Fruit fly (Drosophila melanogaster) whole organism, embryonic: Measurements from ENCODE around the gene Csk.

Source experiments
- CG11560 ChIP-seq: fragments of 200-800 bp; sonication (Bioruptor generic); IDR thresholded peaks from 3 replicates; pipeline ENCODE4 v1.3.6; 2022; ENCODE audit warnings: missing biosample characterization, missing genetic modification characterization
- CG11723 ChIP-seq: fragments of 200-800 bp; sonication (Bioruptor generic); optimal IDR thresholded peaks from 2 replicates; lab custom pipeline; 2017; ENCODE audit warnings: missing biosample characterization, mild to moderate bottlenecking, missing genetic modification characterization
- CG12071 ChIP-seq: fragments of 200-800 bp; sonication (Bioruptor generic); optimal IDR thresholded peaks from 3 replicates; lab custom pipeline; 2018; ENCODE audit warnings: missing biosample characterization, mild to moderate bottlenecking, missing genetic modification characterization
- CG12155 ChIP-seq: fragments of 200-800 bp; sonication (Bioruptor generic); optimal IDR thresholded peaks from 3 replicates; lab custom pipeline; 2016; ENCODE audit warnings: missing biosample characterization, missing genetic modification characterization
- CG12744 ChIP-seq: fragments of 200-800 bp; sonication (Bioruptor generic); optimal IDR thresholded peaks from 2 replicates; lab custom pipeline; 2016; ENCODE audit warnings: missing biosample characterization, missing genetic modification characterization
- CG14710 ChIP-seq: fragments of 200-800 bp; sonication (Bioruptor generic); optimal IDR thresholded peaks from 3 replicates; lab custom pipeline; 2019; ENCODE audit warnings: missing biosample characterization, mild to moderate bottlenecking, missing genetic modification characterization, moderate library complexity
- CG15073 ChIP-seq: fragments of 200-800 bp; sonication (Bioruptor generic); optimal IDR thresholded peaks from 2 replicates; lab custom pipeline; 2016; ENCODE audit warnings: missing biosample characterization, missing genetic modification characterization
- CG15514 ChIP-seq: fragments of 200-800 bp; sonication (Bioruptor generic); optimal IDR thresholded peaks from 3 replicates; lab custom pipeline; 2017; ENCODE audit warnings: missing biosample characterization, missing genetic modification characterization, mild to moderate bottlenecking, moderate library complexity, missing genetic modification reagents
- CG17829 ChIP-seq: fragments of 200-800 bp; optimal IDR thresholded peaks from 2 replicates; lab custom pipeline; 2019; ENCODE audit warnings: missing biosample characterization, mild to moderate bottlenecking, missing genetic modification characterization, moderate library complexity
- CG2712 ChIP-seq: fragments of 200-800 bp; optimal IDR thresholded peaks from 3 replicates; lab custom pipeline; 2019; ENCODE audit warnings: missing biosample characterization, mild to moderate bottlenecking, missing genetic modification characterization, moderate library complexity
- CG2875 ChIP-seq: fragments of 200-800 bp; sonication (Bioruptor generic); optimal IDR thresholded peaks from 2 replicates; lab custom pipeline; 2017; ENCODE audit warnings: missing biosample characterization, mild to moderate bottlenecking, missing genetic modification characterization, missing genetic modification reagents
- CG4282 ChIP-seq: fragments of 200-800 bp; sonication (Bioruptor generic); optimal IDR thresholded peaks from 2 replicates; lab custom pipeline; 2016; ENCODE audit warnings: missing biosample characterization, missing genetic modification characterization
- CG43689 ChIP-seq: fragments of 200-800 bp; sonication (Bioruptor generic); IDR thresholded peaks from 2 replicates; pipeline ENCODE4 v1.3.6; 2022; ENCODE audit warnings: missing biosample characterization, missing genetic modification characterization
- CG4730 ChIP-seq: fragments of 200-800 bp; sonication (Bioruptor generic); IDR thresholded peaks from 2 replicates; pipeline ENCODE4 v1.3.6; 2022; ENCODE audit warnings: missing biosample characterization, missing genetic modification characterization
- CG8765 ChIP-seq: fragments of 200-800 bp; sonication (Bioruptor generic); IDR thresholded peaks from 2 replicates; pipeline ENCODE4 v1.3.6; 2022; ENCODE audit warnings: missing biosample characterization, missing genetic modification characterization
- CG9797 ChIP-seq: fragments of 200-800 bp; sonication (Bioruptor generic); optimal IDR thresholded peaks from 3 replicates; lab custom pipeline; 2018; ENCODE audit warnings: missing biosample characterization, mild to moderate bottlenecking, missing genetic modification characterization
- CG9932 ChIP-seq: fragments of 200-800 bp; sonication (Bioruptor generic); IDR thresholded peaks from 2 replicates; pipeline ENCODE4 v1.3.6; 2022; ENCODE audit warnings: missing biosample characterization, missing genetic modification characterization
- D19A ChIP-seq: fragments of 200-800 bp; optimal IDR thresholded peaks from 3 replicates; lab custom pipeline; 2019; ENCODE audit warnings: missing biosample characterization, mild to moderate bottlenecking, missing genetic modification characterization, moderate library complexity
- Doc3 ChIP-seq: fragments of 200-800 bp; sonication (Bioruptor generic); IDR thresholded peaks from 3 replicates; pipeline ENCODE4 v1.3.6; 2022; ENCODE audit warnings: missing biosample characterization, missing genetic modification characterization; ENCODE audit not compliant: partially characterized antibody
- Ets97D ChIP-seq: fragments of 200-800 bp; sonication (Bioruptor generic); optimal IDR thresholded peaks from 3 replicates; lab custom pipeline; 2016; ENCODE audit warnings: missing biosample characterization, missing genetic modification characterization
- Fer2 ChIP-seq: fragments of 200-800 bp; sonication (Bioruptor generic); optimal IDR thresholded peaks from 2 replicates; lab custom pipeline; 2018; ENCODE audit warnings: missing biosample characterization, mild to moderate bottlenecking, missing genetic modification characterization, moderate library complexity
- HmgD ChIP-seq: fragments of 200-800 bp; sonication (Bioruptor generic); optimal IDR thresholded peaks from 3 replicates; lab custom pipeline; 2016; ENCODE audit warnings: missing biosample characterization, missing genetic modification characterization
- Jarid2 ChIP-seq: fragments of 200-800 bp; sonication (Bioruptor generic); optimal IDR thresholded peaks from 3 replicates; lab custom pipeline; 2017; ENCODE audit warnings: mild to moderate bottlenecking, missing biosample characterization, missing genetic modification reagents, missing genetic modification characterization
- Med ChIP-seq: fragments of 200-800 bp; sonication (Bioruptor generic); peaks from one replicate; lab custom pipeline; 2016; ENCODE audit warnings: missing biosample characterization, missing genetic modification characterization, mild to moderate bottlenecking, inconsistent platforms, moderate library complexity
- Nf-YB ChIP-seq: fragments of 200-800 bp; sonication (Bioruptor generic); optimal IDR thresholded peaks from 3 replicates; lab custom pipeline; 2019; ENCODE audit warnings: missing biosample characterization, mild to moderate bottlenecking, missing genetic modification characterization, moderate library complexity
- Stat92E ChIP-seq, 3 experiments: fragments of >200 bp in 2 of 3; fragments of 200-800 bp in 1 of 3; sonication (Bioruptor generic) in 1 of 3; optimal IDR thresholded peaks; 2 replicates each; lab custom pipeline; 2017 to 2019; ENCODE audit warnings: missing biosample characterization in 3 of 3, missing genetic modification characterization in 3 of 3, mild to moderate bottlenecking in 1 of 3, moderate library complexity in 1 of 3
- bowl ChIP-seq: fragments of 200-800 bp; sonication (Bioruptor generic); IDR thresholded peaks from 2 replicates; pipeline ENCODE4 v1.3.6; 2022; ENCODE audit warnings: missing biosample characterization, missing genetic modification characterization
- cad ChIP-seq: fragments of >200 bp; optimal IDR thresholded peaks from 2 replicates; lab custom pipeline; 2017; ENCODE audit warnings: missing biosample characterization, missing genetic modification characterization
- danr ChIP-seq: fragments of 200-800 bp; sonication (Bioruptor generic); IDR thresholded peaks from 2 replicates; pipeline ENCODE4 v1.3.6; 2022; ENCODE audit warnings: missing biosample characterization, missing genetic modification characterization
- esg ChIP-seq: fragments of 200-800 bp; sonication (Bioruptor generic); conservative IDR thresholded peaks from 2 replicates; pipeline ENCODE4 v1.3.6; 2022; ENCODE audit warnings: missing biosample characterization, missing genetic modification characterization
- eve ChIP-seq, 2 experiments: fragments of >200 bp; optimal IDR thresholded peaks; 2 replicates each; lab custom pipeline; 2017; ENCODE audit warnings: missing biosample characterization in 2 of 2, missing genetic modification characterization in 2 of 2
- eyg ChIP-seq: fragments of 200-800 bp; sonication (Bioruptor generic); optimal IDR thresholded peaks from 3 replicates; lab custom pipeline; 2016; ENCODE audit warnings: missing biosample characterization, missing genetic modification characterization
- gem ChIP-seq: fragments of 200-800 bp; sonication (Bioruptor generic); optimal IDR thresholded peaks from 2 replicates; lab custom pipeline; 2019; ENCODE audit warnings: missing biosample characterization, mild to moderate bottlenecking, missing genetic modification characterization, moderate library complexity
- ham ChIP-seq: fragments of 200-800 bp; sonication (Bioruptor generic); IDR thresholded peaks from 2 replicates; pipeline ENCODE4 v1.3.6; 2022; ENCODE audit warnings: missing biosample characterization, missing genetic modification characterization
- insv ChIP-seq, 2 experiments: fragments of 200-800 bp; sonication (Bioruptor generic); optimal IDR thresholded peaks; 3 replicates each; lab custom pipeline; 2016 to 2018; ENCODE audit warnings: missing biosample characterization in 2 of 2, missing genetic modification characterization in 2 of 2
- kni ChIP-seq: fragments of 200-800 bp; sonication (Bioruptor generic); optimal IDR thresholded peaks from 3 replicates; lab custom pipeline; 2017; ENCODE audit warnings: mild to moderate bottlenecking, missing biosample characterization, missing genetic modification reagents, missing genetic modification characterization
- maf-S ChIP-seq: fragments of 200-800 bp; sonication (Bioruptor generic); optimal IDR thresholded peaks from 2 replicates; lab custom pipeline; 2016; ENCODE audit warnings: missing biosample characterization, missing genetic modification characterization
- odd ChIP-seq: fragments of 200-800 bp; sonication (Bioruptor generic); optimal IDR thresholded peaks from 2 replicates; lab custom pipeline; 2017; ENCODE audit warnings: missing biosample characterization, mild to moderate bottlenecking, missing genetic modification characterization
- org-1 ChIP-seq: fragments of 200-800 bp; sonication (Bioruptor generic); optimal IDR thresholded peaks from 2 replicates; lab custom pipeline; 2017; ENCODE audit warnings: missing biosample characterization, missing genetic modification characterization
- pan ChIP-seq, 4 experiments: fragments of >200 bp in 3 of 4; fragments of 200-800 bp in 1 of 4; sonication (Bioruptor generic) in 1 of 4; optimal IDR thresholded peaks in 3 of 4; IDR thresholded peaks in 1 of 4; 2 replicates each; pipeline versions ENCODE4 v1.3.6 to Lab custom; 2017 to 2022; ENCODE audit warnings: missing biosample characterization in 2 of 4, missing genetic modification characterization in 2 of 4, mixed read lengths in 1 of 4
- pho ChIP-seq: fragments of 200-800 bp; sonication (Bioruptor generic); optimal IDR thresholded peaks from 2 replicates; lab custom pipeline; 2016; ENCODE audit warnings: missing biosample characterization, missing genetic modification characterization
- pita ChIP-seq: fragments of 200-800 bp; sonication (Bioruptor generic); optimal IDR thresholded peaks from 2 replicates; lab custom pipeline; 2017; ENCODE audit warnings: missing biosample characterization, mild to moderate bottlenecking, missing genetic modification characterization
- sna ChIP-seq: fragments of 200-800 bp; sonication (Bioruptor generic); IDR thresholded peaks from 2 replicates; pipeline ENCODE4 v1.3.6; 2022; ENCODE audit warnings: missing biosample characterization, missing genetic modification characterization; ENCODE audit not compliant: partially characterized antibody
- sob ChIP-seq: fragments of 200-800 bp; sonication (Bioruptor generic); IDR thresholded peaks from 2 replicates; pipeline ENCODE4 v1.3.6; 2022; ENCODE audit warnings: missing biosample characterization, missing genetic modification characterization
- stc ChIP-seq: fragments of 200-800 bp; sonication (Bioruptor generic); IDR thresholded peaks from 2 replicates; pipeline ENCODE4 v1.3.6; 2022; ENCODE audit warnings: missing biosample characterization, missing genetic modification characterization
- twi ChIP-seq: fragments of 200-800 bp; optimal IDR thresholded peaks from 2 replicates; lab custom pipeline; 2019; ENCODE audit warnings: missing biosample characterization, mild to moderate bottlenecking, missing genetic modification characterization, moderate library complexity
- usp ChIP-seq: fragments of >200 bp; optimal IDR thresholded peaks from 2 replicates; lab custom pipeline; 2017; ENCODE audit warnings: missing biosample characterization, missing genetic modification characterization
- wek ChIP-seq: fragments of 200-800 bp; sonication (Bioruptor generic); optimal IDR thresholded peaks from 3 replicates; lab custom pipeline; 2018; ENCODE audit warnings: missing biosample characterization, mild to moderate bottlenecking, missing genetic modification characterization, moderate library complexity
- zf30C ChIP-seq: fragments of 200-800 bp; sonication (Bioruptor generic); optimal IDR thresholded peaks from 3 replicates; lab custom pipeline; 2018; ENCODE audit warnings: missing biosample characterization, mild to moderate bottlenecking, missing genetic modification characterization
- zfh2 ChIP-seq: fragments of 200-800 bp; sonication (Bioruptor generic); optimal IDR thresholded peaks from 2 replicates; lab custom pipeline; 2016; ENCODE audit warnings: missing biosample characterization, missing genetic modification characterization

The Csk gene

dm6 chr3R:11649449-11649848, 1.1 kb downstream of the Csk start (continued):
- TF ChIP-seq Nf-YB (GFP tag; lab: Kevin White, UChicago) (peak; percentile 71), pita (GFP tag; lab: Kevin White, UChicago) (no peak), CG2712 (peak; percentile 89), Fer2 (tag; lab: Kevin White, UChicago) (peak; percentile 96), CG9932 (GFP tag; lab: Robert Waterston, UW) (peak; percentile 99), cad (GFP tag; lab: Kevin White, UChicago) (no peak), CG12744 (GFP tag; lab: Kevin White, UChicago) (peak; percentile 96), CG17829 (tag; lab: Kevin White, UChicago) (peak; percentile 88), danr (peak; percentile 95), bowl (peak; percentile 92), Doc3 (GFP tag; lab: Robert Waterston, UW) (no peak), usp (GFP tag; lab: Kevin White, UChicago) (no peak), wek (GFP tag; lab: Kevin White, UChicago) (peak; percentile 84), odd (GFP tag; lab: Kevin White, UChicago) (peak; percentile 92), pho (GFP tag; lab: Kevin White, UChicago) (peak; percentile 97), CG11723 (GFP tag; lab: Kevin White, UChicago) (peak; percentile 87), twi (tag; lab: Kevin White, UChicago) (peak; percentile 82), maf-S (GFP tag; lab: Kevin White, UChicago) (peak; percentile 97), CG15514 (peak; percentile 92), CG9797 (GFP tag; lab: Kevin White, UChicago) (no peak), eve (GFP tag; optimal IDR thresholded peaks at IDR 0.05; lab: Kevin White, UChicago) (peak in 1 of 2 experiments; percentile 98), Stat92E (GFP tag; optimal IDR thresholded peaks at IDR 0.05; lab: Kevin White, UChicago) (no peak), zfh2 (peak; percentile 98), CG12071 (GFP tag; lab: Kevin White, UChicago) (peak; percentile 97), insv (GFP tag; optimal IDR thresholded peaks at IDR 0.05; lab: Kevin White, UChicago) (no peak), pan (optimal IDR thresholded peaks at IDR 0.05; lab: Kevin White, UChicago) (no peak), pan (GFP tag; optimal IDR thresholded peaks at IDR 0.05 in 1 of 2, IDR thresholded peaks at IDR 0.05 in 1 of 2) (peak in 1 of 2 experiments; percentile 99), D19A (tag; lab: Kevin White, UChicago) (peak; percentile 83), CG4730 (GFP tag; lab: Robert Waterston, UW) (peak; percentile 95), Ets97D (GFP tag; lab: Kevin White, UChicago) (peak; percentile 84), Jarid2 (GFP tag; lab: Kevin White, UChicago) (peak; percentile 69), ham (GFP tag; lab: Robert Waterston, UW) (peak; percentile 90), gem (tag; lab: Kevin White, UChicago) (peak; percentile 96), CG12155 (peak; percentile 96), CG11560 (peak; percentile 90), org-1 (GFP tag; lab: Kevin White, UChicago) (peak; percentile 92), CG14710 (tag; lab: Kevin White, UChicago) (peak; percentile 53), sna (no peak), kni (GFP tag; lab: Kevin White, UChicago) (no peak), zf30C (GFP tag; lab: Kevin White, UChicago) (no peak), HmgD (GFP tag; lab: Kevin White, UChicago) (peak; percentile 91), CG43689 (peak; percentile 95), CG15073 (GFP tag; lab: Kevin White, UChicago) (peak; percentile 74), eyg (GFP tag; lab: Kevin White, UChicago) (peak; percentile 96), CG4282 (GFP tag; lab: Kevin White, UChicago) (peak; percentile 96), Med (peak; percentile 100), sob (GFP tag; lab: Robert Waterston, UW) (peak; percentile 98), CG2875 (GFP tag; lab: Kevin White, UChicago) (peak; percentile 82), CG8765 (GFP tag; lab: Robert Waterston, UW) (peak; percentile 85), esg (GFP tag; lab: Robert Waterston, UW) (peak; percentile 97), stc (GFP tag; lab: Robert Waterston, UW) (peak; percentile 97)
